Fruit fly (Drosophila melanogaster): ENCODE data around the gene CG5653.

The CG5653 gene

dm6 chr3L:8924999-8925398 is 41.2 kb downstream of the CG5653 start:
- TF ChIP-seq foxo (GFP tag; optimal IDR thresholded peaks at IDR 0.05) (no peak), lola (GFP tag; optimal IDR thresholded peaks at IDR 0.05) (no peak), dsf (GFP tag; optimal IDR thresholded peaks at IDR 0.05; ENCODE audit: borderline replicate concordance) (no peak), sage (GFP tag; optimal IDR thresholded peaks at IDR 0.05) (no peak), dl (GFP tag; optimal IDR thresholded peaks at IDR 0.05; ENCODE audit: insufficient read depth in 1 of 2, partially characterized antibody in 2 of 2) (no peak)

dm6 chr3L:8924417-8924913 is 41.7 kb downstream of the CG5653 start:
- TF ChIP-seq N (GFP tag; optimal IDR thresholded peaks at IDR 0.05): no peak
- TF ChIP-seq ey (GFP tag; optimal IDR thresholded peaks at IDR 0.05): peak; percentile 25
- no peak for TF ChIP-seq tai (GFP tag; optimal IDR thresholded peaks at IDR 0.05)
- no peak for TF ChIP-seq Abd-B (GFP tag; optimal IDR thresholded peaks at IDR 0.05)
- peak; percentile 4 for TF ChIP-seq fru (GFP tag; optimal IDR thresholded peaks at IDR 0.05)

DNA sequence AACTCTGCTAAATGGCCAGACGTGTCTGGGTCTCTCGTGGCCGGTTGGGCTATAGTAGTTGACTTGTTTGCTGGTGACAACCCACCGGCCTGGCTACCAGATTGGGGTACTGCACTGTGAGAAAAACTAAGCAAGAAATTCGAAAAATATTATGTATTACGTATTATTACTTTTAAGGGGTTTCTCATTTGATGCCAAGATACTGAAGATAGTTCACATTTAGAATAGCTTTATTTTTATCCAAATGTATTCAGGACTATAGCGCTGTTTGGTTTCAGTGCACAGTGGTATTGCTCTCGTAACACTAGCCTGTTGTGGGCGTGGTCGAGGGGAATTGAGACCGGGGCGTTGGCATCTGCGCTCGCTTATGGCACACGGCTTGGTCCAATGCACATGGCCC is 45.5 kb downstream of the CG5653 start:
- peak; percentile 1 for TF ChIP-seq HLH106 (tag; optimal IDR thresholded peaks at IDR 0.05)
- TF ChIP-seq ey (GFP tag; optimal IDR thresholded peaks at IDR 0.05): peak; percentile 25
- TF ChIP-seq Dif (GFP tag; optimal IDR thresholded peaks at IDR 0.05; ENCODE audit: partially characterized antibody): no peak
- no peak for TF ChIP-seq sage (GFP tag; optimal IDR thresholded peaks at IDR 0.05)
- no peak for TF ChIP-seq Mio (GFP tag; optimal IDR thresholded peaks at IDR 0.05)
- TF ChIP-seq Jra (GFP tag; optimal IDR thresholded peaks at IDR 0.05): no peak
- no peak for TF ChIP-seq brk (GFP tag; optimal IDR thresholded peaks at IDR 0.05)
- TF ChIP-seq Dfd (GFP tag; optimal IDR thresholded peaks at IDR 0.05): no peak
- TF ChIP-seq tai (GFP tag; optimal IDR thresholded peaks at IDR 0.05): no peak
- TF ChIP-seq pan (optimal IDR thresholded peaks at IDR 0.05): no peak
- peak in 1 of 2 experiments; percentile 35 for TF ChIP-seq foxo (GFP tag; optimal IDR thresholded peaks at IDR 0.05)
- TF ChIP-seq Abd-B (GFP tag; optimal IDR thresholded peaks at IDR 0.05): no peak
- no peak for TF ChIP-seq CG9705 (GFP tag; optimal IDR thresholded peaks at IDR 0.05)
- peak; percentile 25 for TF ChIP-seq rgr (GFP tag; optimal IDR thresholded peaks at IDR 0.05)
- TF ChIP-seq N (GFP tag; optimal IDR thresholded peaks at IDR 0.05): no peak
- no peak for TF ChIP-seq Hr83 (GFP tag; optimal IDR thresholded peaks at IDR 0.05; ENCODE audit: poor library complexity, severe bottlenecking)
- peak; percentile 14 for TF ChIP-seq OdsH (GFP tag; optimal IDR thresholded peaks at IDR 0.05)
- TF ChIP-seq jim (GFP tag; optimal IDR thresholded peaks at IDR 0.05): no peak
- no peak for TF ChIP-seq lola (GFP tag; optimal IDR thresholded peaks at IDR 0.05)
- no peak for TF ChIP-seq CrebA (GFP tag; optimal IDR thresholded peaks at IDR 0.05; ENCODE audit: borderline replicate concordance)
- no peak for TF ChIP-seq Sp1 (GFP tag; optimal IDR thresholded peaks at IDR 0.05)
- TF ChIP-seq dsf (GFP tag; optimal IDR thresholded peaks at IDR 0.05; ENCODE audit: borderline replicate concordance): no peak
- no peak for TF ChIP-seq dmrt93B (GFP tag; optimal IDR thresholded peaks at IDR 0.05)
- peak; percentile 15 for TF ChIP-seq sv (GFP tag; optimal IDR thresholded peaks at IDR 0.05)
- no peak for TF ChIP-seq Myc (optimal IDR thresholded peaks at IDR 0.05)
- no peak for TF ChIP-seq CG32264 (GFP tag; optimal IDR thresholded peaks at IDR 0.05)
- peak; percentile 32 for TF ChIP-seq fru (GFP tag; optimal IDR thresholded peaks at IDR 0.05)
- TF ChIP-seq Hr78 (GFP tag; optimal IDR thresholded peaks at IDR 0.05): no peak
- no peak for TF ChIP-seq Vsx2 (GFP tag; optimal IDR thresholded peaks at IDR 0.05; ENCODE audit: partially characterized antibody)
- no peak for TF ChIP-seq usp (GFP tag; optimal IDR thresholded peaks at IDR 0.05)
- no peak for TF ChIP-seq psq (GFP tag; optimal IDR thresholded peaks at IDR 0.05)
- TF ChIP-seq woc (GFP tag; optimal IDR thresholded peaks at IDR 0.05): no peak
- TF ChIP-seq Rel (GFP tag; optimal IDR thresholded peaks at IDR 0.05): no peak
- TF ChIP-seq Rel (tag; optimal IDR thresholded peaks at IDR 0.05): no peak
- TF ChIP-seq br (GFP tag; optimal IDR thresholded peaks at IDR 0.05): peak; percentile 48
- TF ChIP-seq dl (GFP tag; optimal IDR thresholded peaks at IDR 0.05; ENCODE audit: insufficient read depth in 1 of 2, partially characterized antibody in 2 of 2): no peak
- peak; percentile 35 for TF ChIP-seq h (GFP tag; optimal IDR thresholded peaks at IDR 0.05)
- no peak for TF ChIP-seq GATAd (GFP tag; optimal IDR thresholded peaks at IDR 0.05)
- TF ChIP-seq Hnf4 (GFP tag; optimal IDR thresholded peaks at IDR 0.05): no peak

All from whole organism, wandering third instar larva.